Worm (Caenorhabditis elegans) whole organism, L2 larva: ENCODE measurements around the gene F29A7.6.

ENCODE experiments used
- ceh-82 ChIP-seq: fragments of 150-350 bp; optimal IDR thresholded peaks from 2 replicates; lab custom pipeline; 2014; ENCODE audit warnings: missing biosample characterization, missing genetic modification characterization
- egl-27 ChIP-seq: sonication (generic microtip); optimal IDR thresholded peaks from 3 replicates; lab custom pipeline; 2017; ENCODE audit warnings: missing biosample characterization, missing genetic modification reagents, missing genetic modification characterization
- peb-1 ChIP-seq: fragments of 150-350 bp; optimal IDR thresholded peaks from 2 replicates; lab custom pipeline; 2014; ENCODE audit warnings: missing biosample characterization, missing genetic modification characterization
- skn-1 ChIP-seq: sonication (generic microtip); optimal IDR thresholded peaks from 2 replicates; lab custom pipeline; 2017; ENCODE audit warnings: missing biosample characterization, missing genetic modification characterization
- sma-9 ChIP-seq, 2 experiments: fragments of 150-350 bp in 1 of 2; sonication (generic microtip) in 1 of 2; optimal IDR thresholded peaks; 2 replicates each; lab custom pipeline; 2014 to 2016; ENCODE audit warnings: missing genetic modification characterization in 2 of 2, mild to moderate bottlenecking in 1 of 2, missing biosample characterization in 1 of 2, missing compliant biosample characterization in 1 of 2, missing genetic modification reagents in 1 of 2, moderate library complexity in 1 of 2
- snpc-4 ChIP-seq: fragments of 150-350 bp; optimal IDR thresholded peaks from 2 replicates; lab custom pipeline; 2014; ENCODE audit warnings: missing biosample characterization, missing genetic modification characterization
- zag-1 ChIP-seq: fragments of 150-350 bp; optimal IDR thresholded peaks from 2 replicates; lab custom pipeline; 2014; ENCODE audit warnings: missing biosample characterization, missing genetic modification characterization
- ztf-11 ChIP-seq: sonication (generic microtip); optimal IDR thresholded peaks from 2 replicates; lab custom pipeline; 2017; ENCODE audit warnings: missing biosample characterization, missing genetic modification characterization
- ztf-4 ChIP-seq: fragments of 150-350 bp; optimal IDR thresholded peaks from 2 replicates; lab custom pipeline; 2014; ENCODE audit warnings: missing biosample characterization, missing genetic modification characterization

DNA sequence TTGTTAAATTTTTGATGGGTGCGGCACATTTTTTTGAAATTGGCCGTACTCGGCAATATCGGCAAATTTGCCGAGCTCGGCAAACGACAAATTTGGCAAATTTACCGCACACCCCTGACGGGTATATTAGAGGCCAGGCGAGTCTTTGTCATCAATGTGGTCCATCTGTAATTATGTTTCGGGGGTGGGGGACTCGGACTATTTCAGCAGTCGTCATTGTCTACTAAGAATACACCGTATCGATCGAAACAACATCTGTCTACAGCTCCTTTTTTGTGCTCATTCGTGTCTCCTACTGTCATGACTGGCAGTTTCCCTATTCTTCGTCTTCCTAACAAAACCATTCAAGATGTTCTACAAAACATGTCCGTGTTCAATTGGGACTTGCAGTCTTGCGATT, 13.9 kb upstream of the F29A7.6 start, which contains the start of gene F08D12.15:
- TF ChIP-seq ztf-4 (tag; lab: Kevin White, UChicago) (no peak), snpc-4 (tag; lab: Kevin White, UChicago) (no peak), ztf-11 (tag; lab: Kevin White, UChicago) (no peak), ceh-82 (tag; lab: Kevin White, UChicago) (no peak), sma-9 (GFP tag; optimal IDR thresholded peaks at IDR 0.05; lab: Kevin White, UChicago) (no peak), sma-9 (tag; optimal IDR thresholded peaks at IDR 0.05; lab: Kevin White, UChicago) (no peak), peb-1 (tag; lab: Kevin White, UChicago) (no peak), zag-1 (tag; lab: Kevin White, UChicago) (no peak), egl-27 (tag; lab: Kevin White, UChicago) (no peak), skn-1 (tag; lab: Kevin White, UChicago) (no peak)
